Worm (Caenorhabditis elegans): ENCODE results near the gene ZK643.5.
A peak's percentile ranks its signal among the peaks of the same experiment; 100 is the strongest.

Gene ZK643.5

ce11 chrIII:9002545-9002944 is 46.5 kb upstream of the ZK643.5 start, which contains the start of the genes F59B2.15 and zif-1:
F59B2.15 (minus strand) TSS chrIII:9002645.
zif-1 (plus strand) TSS chrIII:9002779.
- TF ChIP-seq nhr-21 (tag; optimal IDR thresholded peaks at IDR 0.05), result no peak
- TF ChIP-seq nhr-77 (tag; optimal IDR thresholded peaks at IDR 0.05), result no peak
- TF ChIP-seq sma-9 (GFP tag; optimal IDR thresholded peaks at IDR 0.05), result no peak
- no peak for TF ChIP-seq sma-9 (tag; optimal IDR thresholded peaks at IDR 0.05)
- TF ChIP-seq blmp-1 (tag; optimal IDR thresholded peaks at IDR 0.05; ENCODE audit: insufficient read depth), result no peak
- TF ChIP-seq mdl-1 (tag; optimal IDR thresholded peaks at IDR 0.05), result no peak
- TF ChIP-seq ama-1 (optimal IDR thresholded peaks at IDR 0.05), result no peak
- TF ChIP-seq gmeb-1 (tag; optimal IDR thresholded peaks at IDR 0.05), result no peak
- no peak for TF ChIP-seq C34F6.9 (tag; optimal IDR thresholded peaks at IDR 0.05)
- TF ChIP-seq F13H6.1 (tag; optimal IDR thresholded peaks at IDR 0.05), result no peak
- no peak for TF ChIP-seq crh-2 (tag; optimal IDR thresholded peaks at IDR 0.05)
- TF ChIP-seq R02D3.7 (tag; optimal IDR thresholded peaks at IDR 0.05), result no peak

- no peak for TF ChIP-seq crh-2 (tag; optimal IDR thresholded peaks at IDR 0.05)
- TF ChIP-seq ceh-82 (tag; optimal IDR thresholded peaks at IDR 0.05), result no peak
Observed at ce11 chrIII:9001899-9002298, 45.9 kb upstream of the ZK643.5 start, which contains the start of gene rpn-6.2. rpn-6.2 (minus strand) TSS chrIII:9001999.

- TF ChIP-seq peb-1 (tag; optimal IDR thresholded peaks at IDR 0.05) (no peak), sem-4 (tag; optimal IDR thresholded peaks at IDR 0.05) (no peak), alr-1 (tag; optimal IDR thresholded peaks at IDR 0.05) (no peak), fos-1 (tag; optimal IDR thresholded peaks at IDR 0.05) (no peak), crh-2 (tag; optimal IDR thresholded peaks at IDR 0.05) (no peak), elt-1 (tag; optimal IDR thresholded peaks at IDR 0.05) (no peak), ZK546.5 (tag; optimal IDR thresholded peaks at IDR 0.05) (no peak), nhr-237 (tag; optimal IDR thresholded peaks at IDR 0.05) (no peak), unc-62 (GFP tag; optimal IDR thresholded peaks at IDR 0.05) (no peak), nhr-6 (tag; optimal IDR thresholded peaks at IDR 0.05) (no peak), sma-3 (GFP tag; optimal IDR thresholded peaks at IDR 0.05) (no peak), unc-55 (GFP tag; optimal IDR thresholded peaks at IDR 0.05) (no peak), egl-27 (tag; optimal IDR thresholded peaks at IDR 0.05) (no peak), skn-1 (tag; optimal IDR thresholded peaks at IDR 0.05) (no peak), Y55F3AM.14 (GFP tag; optimal IDR thresholded peaks at IDR 0.05) (no peak), mdl-1 (tag; optimal IDR thresholded peaks at IDR 0.05) (no peak), blmp-1 (tag; optimal IDR thresholded peaks at IDR 0.05; ENCODE audit: insufficient read depth) (no peak)
Observed at ce11 chrIII:9001491-9001890, 45.5 kb upstream of the ZK643.5 start.

- TF ChIP-seq unc-39 (tag; optimal IDR thresholded peaks at IDR 0.05), result no peak
- no peak for TF ChIP-seq ceh-82 (tag; optimal IDR thresholded peaks at IDR 0.05)
- no peak for TF ChIP-seq mab-5 (tag; optimal IDR thresholded peaks at IDR 0.05)
- TF ChIP-seq ceh-16 (tag; optimal IDR thresholded peaks at IDR 0.05), result no peak
- TF ChIP-seq ama-1 (optimal IDR thresholded peaks at IDR 0.05), result no peak
- no peak for TF ChIP-seq lin-39 (tag; optimal IDR thresholded peaks at IDR 0.05)
Observed at ce11 chrIII:8999508-8999907, 43.5 kb upstream of the ZK643.5 start, which contains the start of gene F59B2.3. F59B2.3 (minus strand) TSS chrIII:8999766.

- TF ChIP-seq blmp-1 (tag; optimal IDR thresholded peaks at IDR 0.05; ENCODE audit: insufficient read depth), result no peak
- no peak for TF ChIP-seq dmd-4 (tag; optimal IDR thresholded peaks at IDR 0.05)
- TF ChIP-seq ztf-4 (tag; optimal IDR thresholded peaks at IDR 0.05), result no peak
- TF ChIP-seq nhr-237 (tag; optimal IDR thresholded peaks at IDR 0.05), result no peak
- TF ChIP-seq Y55F3AM.14 (GFP tag; optimal IDR thresholded peaks at IDR 0.05), result no peak
- TF ChIP-seq peb-1 (tag; optimal IDR thresholded peaks at IDR 0.05), result no peak
- TF ChIP-seq lin-39 (tag; optimal IDR thresholded peaks at IDR 0.05), result no peak
Observed at ce11 chrIII:8998884-8999283, 42.9 kb upstream of the ZK643.5 start.

ce11 chrIII:8997821-8998220 is 41.8 kb upstream of the ZK643.5 start:
- TF ChIP-seq unc-39 (tag; optimal IDR thresholded peaks at IDR 0.05) (no peak), nhr-129 (tag; optimal IDR thresholded peaks at IDR 0.05) (no peak), alr-1 (tag; optimal IDR thresholded peaks at IDR 0.05) (no peak), ama-1 (optimal IDR thresholded peaks at IDR 0.05) (no peak), nhr-237 (tag; optimal IDR thresholded peaks at IDR 0.05) (no peak), fos-1 (tag; optimal IDR thresholded peaks at IDR 0.05) (peak; percentile 84), ztf-11 (tag; optimal IDR thresholded peaks at IDR 0.05) (no peak)

Measured in whole organism, L2 larva.